Worm (Caenorhabditis elegans): ENCODE data around the gene T06C12.14.

The T06C12.14 gene

DNA sequence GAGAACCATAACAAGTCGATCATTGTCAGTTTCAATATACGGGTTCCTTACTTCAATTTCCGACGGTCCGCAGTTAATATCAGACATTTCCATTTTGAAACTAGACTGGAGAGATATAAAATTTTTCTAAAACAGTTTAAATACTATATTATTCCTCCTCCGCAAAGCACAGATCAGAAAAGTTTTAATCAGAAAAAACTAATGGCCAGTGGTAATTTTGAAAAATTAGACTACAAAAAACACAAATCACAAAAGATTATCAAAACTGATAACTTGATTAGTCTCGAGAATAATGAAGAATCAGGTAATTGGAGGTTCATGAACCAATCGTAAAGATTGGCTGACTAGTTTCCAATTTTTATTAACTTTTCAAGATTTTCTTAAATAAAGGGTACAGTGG is 13.8 kb upstream of the T06C12.14 start, which contains the start of gene T06C12.9:
T06C12.9 (minus strand) TSS at position 101 of the 400 bp plus-strand sequence.
- no peak for TF ChIP-seq ets-7 (tag; optimal IDR thresholded peaks at IDR 0.05)
- no peak for TF ChIP-seq ceh-36 (tag; optimal IDR thresholded peaks at IDR 0.05)
- no peak for TF ChIP-seq sea-1 (GFP tag; conservative IDR thresholded peaks at IDR 0.05)

- no peak for TF ChIP-seq tbx-11 (GFP tag; IDR thresholded peaks at IDR 0.05)
- TF ChIP-seq ceh-13 (GFP tag; optimal IDR thresholded peaks at IDR 0.05): no peak
- TF ChIP-seq flt-1 (GFP tag; IDR thresholded peaks at IDR 0.05): no peak
- TF ChIP-seq aly-1 (tag; optimal IDR thresholded peaks at IDR 0.05): no peak
- no peak for TF ChIP-seq pes-1 (GFP tag; IDR thresholded peaks at IDR 0.05)
- TF ChIP-seq hmbx-1 (tag; optimal IDR thresholded peaks at IDR 0.05): no peak
- TF ChIP-seq sea-1 (GFP tag; conservative IDR thresholded peaks at IDR 0.05): no peak
- TF ChIP-seq hmg-4 (GFP tag; optimal IDR thresholded peaks at IDR 0.05): no peak
- TF ChIP-seq F13C5.2 (tag; optimal IDR thresholded peaks at IDR 0.05): no peak
- no peak for TF ChIP-seq B0310.2 (tag; optimal IDR thresholded peaks at IDR 0.05)
- TF ChIP-seq ets-7 (tag; optimal IDR thresholded peaks at IDR 0.05): no peak
- TF ChIP-seq hnd-1 (tag; optimal IDR thresholded peaks at IDR 0.05): no peak
- no peak for TF ChIP-seq tbx-37 (GFP tag; conservative IDR thresholded peaks at IDR 0.05)
- no peak for TF ChIP-seq ceh-36 (tag; optimal IDR thresholded peaks at IDR 0.05)
- no peak for TF ChIP-seq tra-4 (tag; optimal IDR thresholded peaks at IDR 0.05)
- no peak for TF ChIP-seq scrt-1 (GFP tag; IDR thresholded peaks at IDR 0.05)
- no peak for TF ChIP-seq ama-1 (optimal IDR thresholded peaks at IDR 0.05)
These were observed 12.0 kb upstream of the T06C12.14 start for ce11 chrV:15887708-15888295.

- no peak for TF ChIP-seq hmbx-1 (tag; optimal IDR thresholded peaks at IDR 0.05)
- no peak for TF ChIP-seq ceh-13 (GFP tag; optimal IDR thresholded peaks at IDR 0.05)
- no peak for TF ChIP-seq tbx-37 (GFP tag; conservative IDR thresholded peaks at IDR 0.05)
- TF ChIP-seq tbx-11 (GFP tag; IDR thresholded peaks at IDR 0.05): no peak
- no peak for TF ChIP-seq F13C5.2 (tag; optimal IDR thresholded peaks at IDR 0.05)
- TF ChIP-seq scrt-1 (GFP tag; IDR thresholded peaks at IDR 0.05): no peak
- TF ChIP-seq ets-7 (tag; optimal IDR thresholded peaks at IDR 0.05): no peak
- no peak for TF ChIP-seq tra-4 (tag; optimal IDR thresholded peaks at IDR 0.05)
- no peak for TF ChIP-seq B0310.2 (tag; optimal IDR thresholded peaks at IDR 0.05)
- no peak for TF ChIP-seq hmg-4 (GFP tag; optimal IDR thresholded peaks at IDR 0.05)
- no peak for TF ChIP-seq flt-1 (GFP tag; IDR thresholded peaks at IDR 0.05)
These were observed 11.0 kb upstream of the T06C12.14 start, which contains the start of gene cgt-1 for ce11 chrV:15888751-15889150. TSS of gene cgt-1 (minus strand) at chrV:15888851.

ce11 chrV:15890115-15890514 is 9.7 kb upstream of the T06C12.14 start:
- TF ChIP-seq flt-1 (GFP tag; IDR thresholded peaks at IDR 0.05) (no peak), scrt-1 (GFP tag; IDR thresholded peaks at IDR 0.05) (no peak), ets-7 (tag; optimal IDR thresholded peaks at IDR 0.05) (no peak), F13C5.2 (tag; optimal IDR thresholded peaks at IDR 0.05) (no peak), hmbx-1 (tag; optimal IDR thresholded peaks at IDR 0.05) (no peak), tbx-11 (GFP tag; IDR thresholded peaks at IDR 0.05) (no peak), ceh-36 (tag; optimal IDR thresholded peaks at IDR 0.05) (no peak), tbx-37 (GFP tag; conservative IDR thresholded peaks at IDR 0.05) (no peak), hnd-1 (tag; optimal IDR thresholded peaks at IDR 0.05) (no peak)

DNA sequence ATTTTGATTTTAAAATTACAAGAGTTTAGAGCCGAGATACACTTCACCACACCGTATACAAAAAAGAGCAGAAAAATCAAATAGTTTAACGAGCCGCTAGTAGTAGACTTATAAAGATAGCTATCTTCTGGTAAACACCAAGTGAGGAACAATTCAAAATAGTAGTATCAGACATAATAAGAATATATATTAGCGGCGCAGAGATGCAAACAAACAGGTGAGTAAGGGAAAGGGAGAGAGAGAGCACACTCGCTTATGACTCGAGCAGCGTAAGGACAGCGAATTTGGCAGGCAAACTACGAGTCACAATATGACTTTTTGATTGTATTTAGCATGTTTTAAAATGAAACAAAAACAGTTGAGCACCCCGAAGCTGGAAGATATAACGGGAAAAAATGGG is 8.5 kb upstream of the T06C12.14 start:
- TF ChIP-seq scrt-1 (GFP tag; IDR thresholded peaks at IDR 0.05) (no peak), hmbx-1 (tag; optimal IDR thresholded peaks at IDR 0.05) (no peak), flt-1 (GFP tag; IDR thresholded peaks at IDR 0.05) (no peak), ets-7 (tag; optimal IDR thresholded peaks at IDR 0.05) (no peak), ama-1 (optimal IDR thresholded peaks at IDR 0.05) (no peak), F13C5.2 (tag; optimal IDR thresholded peaks at IDR 0.05) (no peak), ceh-36 (tag; optimal IDR thresholded peaks at IDR 0.05) (no peak), pes-1 (GFP tag; IDR thresholded peaks at IDR 0.05) (no peak), tra-4 (tag; optimal IDR thresholded peaks at IDR 0.05) (no peak), hmg-4 (GFP tag; optimal IDR thresholded peaks at IDR 0.05) (no peak), hnd-1 (tag; optimal IDR thresholded peaks at IDR 0.05) (no peak), ceh-13 (GFP tag; optimal IDR thresholded peaks at IDR 0.05) (no peak), aly-1 (tag; optimal IDR thresholded peaks at IDR 0.05) (no peak), tbx-37 (GFP tag; conservative IDR thresholded peaks at IDR 0.05) (no peak), sea-1 (GFP tag; conservative IDR thresholded peaks at IDR 0.05) (no peak)

ce11 chrV:15891761-15892160 is 8.0 kb upstream of the T06C12.14 start, which contains the start of gene T06C12.12:
TSS of gene T06C12.12 (plus strand) at chrV:15892061.
- TF ChIP-seq aly-1 (tag; optimal IDR thresholded peaks at IDR 0.05): no peak

- TF ChIP-seq hnd-1 (tag; optimal IDR thresholded peaks at IDR 0.05): no peak
- no peak for TF ChIP-seq ceh-36 (tag; optimal IDR thresholded peaks at IDR 0.05)
- TF ChIP-seq ceh-13 (GFP tag; optimal IDR thresholded peaks at IDR 0.05): no peak
- TF ChIP-seq scrt-1 (GFP tag; IDR thresholded peaks at IDR 0.05): no peak
- TF ChIP-seq B0310.2 (tag; optimal IDR thresholded peaks at IDR 0.05): no peak
- TF ChIP-seq F13C5.2 (tag; optimal IDR thresholded peaks at IDR 0.05): no peak
- no peak for TF ChIP-seq flt-1 (GFP tag; IDR thresholded peaks at IDR 0.05)
- TF ChIP-seq aly-1 (tag; optimal IDR thresholded peaks at IDR 0.05): no peak
- TF ChIP-seq ets-7 (tag; optimal IDR thresholded peaks at IDR 0.05): no peak
- no peak for TF ChIP-seq pes-1 (GFP tag; IDR thresholded peaks at IDR 0.05)
- no peak for TF ChIP-seq tra-4 (tag; optimal IDR thresholded peaks at IDR 0.05)
- no peak for TF ChIP-seq hmg-4 (GFP tag; optimal IDR thresholded peaks at IDR 0.05)
- TF ChIP-seq sea-1 (GFP tag; conservative IDR thresholded peaks at IDR 0.05): no peak
- TF ChIP-seq ama-1 (optimal IDR thresholded peaks at IDR 0.05): no peak
- TF ChIP-seq tbx-37 (GFP tag; conservative IDR thresholded peaks at IDR 0.05): no peak
- TF ChIP-seq hmbx-1 (tag; optimal IDR thresholded peaks at IDR 0.05): no peak
- TF ChIP-seq tbx-11 (GFP tag; IDR thresholded peaks at IDR 0.05): no peak
These were observed 7.1 kb upstream of the T06C12.14 start, which contains the start of gene T06C12.11 for ce11 chrV:15892696-15893095. TSS of gene T06C12.11 (plus strand) at chrV:15892996.

DNA sequence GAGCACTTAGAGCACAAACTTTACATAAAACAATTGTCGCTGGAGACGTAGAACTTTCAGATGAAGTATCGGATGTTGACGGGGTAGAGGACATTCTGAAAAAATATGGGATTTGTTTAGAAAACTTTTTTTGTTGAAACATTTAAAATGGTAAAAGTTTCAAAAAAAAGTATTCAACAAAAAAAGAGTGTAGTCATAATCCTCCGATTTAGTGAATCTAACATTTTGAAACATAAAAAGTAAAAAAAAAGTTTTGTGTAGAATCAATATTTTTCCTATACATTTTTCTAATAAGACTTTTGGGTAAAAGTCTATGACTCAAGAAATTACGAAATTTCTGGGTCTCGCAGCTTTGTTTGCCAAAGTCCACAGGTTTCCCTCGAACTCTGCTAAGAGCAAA is 3.1 kb upstream of the T06C12.14 start, which contains the start of gene nhr-213:
nhr-213 (minus strand) TSS at position 101 of the 400 bp plus-strand sequence.
- TF ChIP-seq hnd-1 (tag; optimal IDR thresholded peaks at IDR 0.05) (no peak), tbx-37 (GFP tag; conservative IDR thresholded peaks at IDR 0.05) (no peak), ceh-13 (GFP tag; optimal IDR thresholded peaks at IDR 0.05) (no peak), pes-1 (GFP tag; IDR thresholded peaks at IDR 0.05) (no peak), hmg-4 (GFP tag; optimal IDR thresholded peaks at IDR 0.05) (no peak), tra-4 (tag; optimal IDR thresholded peaks at IDR 0.05) (no peak), ets-7 (tag; optimal IDR thresholded peaks at IDR 0.05) (no peak)

All from whole organism, early embryonic.